Fruit fly (Drosophila melanogaster) whole organism, embryonic: ENCODE results near the gene KP78b.

Source experiments
- BEAF-32 ChIP-seq: fragments of 200-800 bp; sonication (Bioruptor generic); optimal IDR thresholded peaks from 3 replicates; lab custom pipeline; 2017; ENCODE audit warnings: missing biosample characterization, missing genetic modification characterization, mild to moderate bottlenecking, moderate library complexity, missing genetic modification reagents
- Blimp-1 ChIP-seq: fragments of 200-800 bp; sonication (Bioruptor generic); optimal IDR thresholded peaks from 3 replicates; lab custom pipeline; 2018; ENCODE audit warnings: missing biosample characterization, missing genetic modification characterization, mild to moderate bottlenecking, moderate library complexity, missing genetic modification reagents
- CG10267 ChIP-seq: fragments of 200-800 bp; sonication (Bioruptor generic); optimal IDR thresholded peaks from 2 replicates; lab custom pipeline; 2018; ENCODE audit warnings: missing biosample characterization, mild to moderate bottlenecking, missing genetic modification characterization, moderate library complexity
- CG10979 ChIP-seq: fragments of 200-800 bp; sonication (Bioruptor generic); optimal IDR thresholded peaks from 2 replicates; lab custom pipeline; 2018; ENCODE audit warnings: missing biosample characterization, mild to moderate bottlenecking, missing genetic modification characterization, moderate library complexity
- CG11247 ChIP-seq: fragments of 200-800 bp; sonication (Bioruptor generic); IDR thresholded peaks from 2 replicates; pipeline ENCODE4 v1.3.6; 2022; ENCODE audit warnings: missing biosample characterization, missing genetic modification characterization
- CG11504 ChIP-seq: fragments of 200-800 bp; sonication (Bioruptor generic); optimal IDR thresholded peaks from 3 replicates; lab custom pipeline; 2019; ENCODE audit warnings: missing biosample characterization, mild to moderate bottlenecking, missing genetic modification characterization, moderate library complexity
- CG12236 ChIP-seq: fragments of 200-800 bp; sonication (Bioruptor generic); optimal IDR thresholded peaks from 2 replicates; lab custom pipeline; 2016; ENCODE audit warnings: missing biosample characterization, missing genetic modification characterization
- CG12391 ChIP-seq: fragments of 200-800 bp; sonication (Bioruptor generic); optimal IDR thresholded peaks from 3 replicates; lab custom pipeline; 2018; ENCODE audit warnings: missing biosample characterization, mild to moderate bottlenecking, missing genetic modification characterization, moderate library complexity
- CG13775 ChIP-seq: fragments of 200-800 bp; sonication (Bioruptor generic); optimal IDR thresholded peaks from 3 replicates; lab custom pipeline; 2017; ENCODE audit warnings: missing biosample characterization, mild to moderate bottlenecking, missing genetic modification characterization
- CG15479 ChIP-seq: fragments of 200-800 bp; sonication (Bioruptor generic); optimal IDR thresholded peaks from 3 replicates; lab custom pipeline; 2019; ENCODE audit warnings: missing biosample characterization, mild to moderate bottlenecking, missing genetic modification characterization, moderate library complexity
- CG15696 ChIP-seq: fragments of 200-800 bp; sonication (Bioruptor generic); optimal IDR thresholded peaks from 2 replicates; lab custom pipeline; 2019; ENCODE audit warnings: missing biosample characterization, mild to moderate bottlenecking, missing genetic modification characterization, moderate library complexity
- CG1603 ChIP-seq: fragments of 200-800 bp; sonication (Bioruptor generic); optimal IDR thresholded peaks from 2 replicates; lab custom pipeline; 2019; ENCODE audit warnings: missing biosample characterization, mild to moderate bottlenecking, missing genetic modification characterization, moderate library complexity
- CG18262 ChIP-seq: fragments of 200-800 bp; optimal IDR thresholded peaks from 3 replicates; lab custom pipeline; 2019; ENCODE audit warnings: missing biosample characterization, mild to moderate bottlenecking, missing genetic modification characterization, moderate library complexity
- CG2712 ChIP-seq: fragments of 200-800 bp; optimal IDR thresholded peaks from 3 replicates; lab custom pipeline; 2019; ENCODE audit warnings: missing biosample characterization, mild to moderate bottlenecking, missing genetic modification characterization, moderate library complexity
- CG30403 ChIP-seq: fragments of 200-800 bp; sonication (Bioruptor generic); optimal IDR thresholded peaks from 3 replicates; lab custom pipeline; 2016; ENCODE audit warnings: missing biosample characterization, missing genetic modification characterization
- CG31441 ChIP-seq: fragments of 200-800 bp; sonication (Bioruptor generic); IDR thresholded peaks from 2 replicates; pipeline ENCODE4 v1.3.6; 2022; ENCODE audit warnings: missing biosample characterization, missing genetic modification characterization
- CG34224 ChIP-seq: fragments of 200-800 bp; sonication (Bioruptor generic); IDR thresholded peaks from 3 replicates; pipeline ENCODE4 v1.3.6; 2022; ENCODE audit warnings: missing biosample characterization, missing genetic modification characterization; ENCODE audit not compliant: partially characterized antibody
- CG34422 ChIP-seq: fragments of 200-800 bp; sonication (Bioruptor generic); IDR thresholded peaks from 3 replicates; pipeline ENCODE4 v1.3.6; 2022; ENCODE audit warnings: missing biosample characterization, missing genetic modification characterization
- CG4282 ChIP-seq: fragments of 200-800 bp; sonication (Bioruptor generic); optimal IDR thresholded peaks from 2 replicates; lab custom pipeline; 2016; ENCODE audit warnings: missing biosample characterization, missing genetic modification characterization
- CG4424 ChIP-seq: fragments of 200-800 bp; sonication (Bioruptor generic); optimal IDR thresholded peaks from 3 replicates; lab custom pipeline; 2016; ENCODE audit warnings: missing biosample characterization, missing genetic modification characterization
- CG4854 ChIP-seq: fragments of 200-800 bp; sonication (Bioruptor generic); optimal IDR thresholded peaks from 2 replicates; lab custom pipeline; 2016; ENCODE audit warnings: missing biosample characterization, missing genetic modification characterization, inconsistent platforms
- CG7839 ChIP-seq: fragments of 200-800 bp; sonication (Bioruptor generic); optimal IDR thresholded peaks from 3 replicates; lab custom pipeline; 2018; ENCODE audit warnings: missing biosample characterization, mild to moderate bottlenecking, missing genetic modification characterization, moderate library complexity
- CG8388 ChIP-seq: fragments of 200-800 bp; sonication (Bioruptor generic); optimal IDR thresholded peaks from 2 replicates; lab custom pipeline; 2019; ENCODE audit warnings: missing biosample characterization, mild to moderate bottlenecking, missing genetic modification characterization, moderate library complexity
- Dref ChIP-seq: fragments of 200-800 bp; sonication (Bioruptor generic); IDR thresholded peaks from 2 replicates; pipeline ENCODE4 v1.3.6; 2022; ENCODE audit warnings: missing biosample characterization, missing genetic modification characterization
- Drgx ChIP-seq: fragments of 200-800 bp; sonication (Bioruptor generic); IDR thresholded peaks from 2 replicates; pipeline ENCODE4 v1.3.6; 2022; ENCODE audit warnings: missing biosample characterization, missing genetic modification characterization
- H15 ChIP-seq: fragments of 200-800 bp; sonication (Bioruptor generic); IDR thresholded peaks from 3 replicates; pipeline ENCODE4 v1.3.6; 2022; ENCODE audit warnings: missing biosample characterization, missing genetic modification characterization
- HHEX ChIP-seq: fragments of 200-800 bp; sonication (Bioruptor generic); optimal IDR thresholded peaks from 3 replicates; lab custom pipeline; 2017; ENCODE audit warnings: missing biosample characterization, mild to moderate bottlenecking, missing genetic modification characterization, missing genetic modification reagents
- HLHmδ ChIP-seq: fragments of 200-800 bp; sonication (Bioruptor generic); optimal IDR thresholded peaks from 2 replicates; lab custom pipeline; 2018; ENCODE audit warnings: missing biosample characterization, mild to moderate bottlenecking, missing genetic modification characterization, moderate library complexity
- NC2α ChIP-seq: fragments of 200-800 bp; sonication (Bioruptor generic); optimal IDR thresholded peaks from 2 replicates; lab custom pipeline; 2016; ENCODE audit warnings: missing biosample characterization, missing genetic modification characterization
- Nf-YA ChIP-seq: fragments of 200-800 bp; sonication (Bioruptor generic); IDR thresholded peaks from 2 replicates; pipeline ENCODE4 v1.3.6; 2022; ENCODE audit warnings: missing biosample characterization, missing genetic modification characterization
- Rfx ChIP-seq: fragments of 200-800 bp; sonication (Bioruptor generic); IDR thresholded peaks from 2 replicates; pipeline ENCODE4 v1.3.6; 2022; ENCODE audit warnings: missing biosample characterization, missing genetic modification characterization
- Ssrp ChIP-seq: fragments of 200-800 bp; sonication (Bioruptor generic); optimal IDR thresholded peaks from 2 replicates; lab custom pipeline; 2018; ENCODE audit warnings: missing biosample characterization, mild to moderate bottlenecking, missing genetic modification characterization, moderate library complexity
- Xrp1 ChIP-seq: fragments of 200-800 bp; sonication (Bioruptor generic); IDR thresholded peaks from 2 replicates; pipeline ENCODE4 v1.3.6; 2022; ENCODE audit warnings: missing biosample characterization, missing genetic modification characterization
- az2 ChIP-seq: fragments of 200-800 bp; sonication (Bioruptor generic); optimal IDR thresholded peaks from 3 replicates; lab custom pipeline; 2016; ENCODE audit warnings: missing biosample characterization, missing genetic modification characterization
- dmrt11E ChIP-seq: fragments of 200-800 bp; sonication (Bioruptor generic); optimal IDR thresholded peaks from 3 replicates; lab custom pipeline; 2018; ENCODE audit warnings: missing biosample characterization, mild to moderate bottlenecking, missing genetic modification characterization, moderate library complexity
- dmrt99B ChIP-seq: fragments of 200-800 bp; sonication (Bioruptor generic); optimal IDR thresholded peaks from 2 replicates; lab custom pipeline; 2018; ENCODE audit warnings: missing biosample characterization, mild to moderate bottlenecking, missing genetic modification characterization, moderate library complexity
- fd102C ChIP-seq: fragments of 200-800 bp; sonication (Bioruptor generic); optimal IDR thresholded peaks from 2 replicates; lab custom pipeline; 2018; ENCODE audit warnings: missing biosample characterization, mild to moderate bottlenecking, missing genetic modification characterization, moderate library complexity
- gem ChIP-seq: fragments of 200-800 bp; sonication (Bioruptor generic); optimal IDR thresholded peaks from 2 replicates; lab custom pipeline; 2019; ENCODE audit warnings: missing biosample characterization, mild to moderate bottlenecking, missing genetic modification characterization, moderate library complexity
- gsb-n ChIP-seq: fragments of 200-800 bp; sonication (Bioruptor generic); optimal IDR thresholded peaks from 3 replicates; lab custom pipeline; 2018; ENCODE audit warnings: missing biosample characterization, mild to moderate bottlenecking, missing genetic modification characterization
- hth ChIP-seq: fragments of >200 bp; optimal IDR thresholded peaks from 2 replicates; lab custom pipeline; 2017; ENCODE audit warnings: inconsistent platforms
- knrl ChIP-seq: fragments of 200-800 bp; sonication (Bioruptor generic); IDR thresholded peaks from 3 replicates; pipeline ENCODE4 v1.3.6; 2022; ENCODE audit warnings: missing biosample characterization, missing genetic modification characterization; ENCODE audit not compliant: partially characterized antibody
- lola ChIP-seq, 3 experiments: fragments of >200 bp in 2 of 3; fragments of 200-800 bp in 1 of 3; sonication (Bioruptor generic) in 1 of 3; optimal IDR thresholded peaks; 2 replicates each; lab custom pipeline; 2017 to 2019; ENCODE audit warnings: missing biosample characterization in 3 of 3, missing genetic modification characterization in 3 of 3, mild to moderate bottlenecking in 1 of 3, moderate library complexity in 1 of 3
- peb ChIP-seq: fragments of 200-800 bp; sonication (Bioruptor generic); IDR thresholded peaks from 2 replicates; pipeline ENCODE4 v1.3.6; 2022; ENCODE audit warnings: missing biosample characterization, missing genetic modification characterization
- phol ChIP-seq: fragments of 200-800 bp; sonication (Bioruptor generic); optimal IDR thresholded peaks from 3 replicates; lab custom pipeline; 2018; ENCODE audit warnings: missing biosample characterization, mild to moderate bottlenecking, missing genetic modification characterization, moderate library complexity
- row ChIP-seq: fragments of 200-800 bp; sonication (Bioruptor generic); IDR thresholded peaks from 3 replicates; pipeline ENCODE4 v1.3.6; 2022; ENCODE audit warnings: missing biosample characterization, missing genetic modification characterization
- sens ChIP-seq: fragments of 200-800 bp; sonication (Bioruptor generic); peaks from one replicate; lab custom pipeline; 2016; ENCODE audit warnings: missing biosample characterization, missing genetic modification characterization
- slbo ChIP-seq: fragments of 200-800 bp; sonication (Bioruptor generic); IDR thresholded peaks from 2 replicates; pipeline ENCODE4 v1.3.6; 2022; ENCODE audit warnings: missing biosample characterization, missing genetic modification characterization
- trem ChIP-seq: fragments of 200-800 bp; optimal IDR thresholded peaks from 3 replicates; lab custom pipeline; 2019; ENCODE audit warnings: missing biosample characterization, mild to moderate bottlenecking, missing genetic modification characterization, moderate library complexity
- tup ChIP-seq: fragments of 200-800 bp; sonication (Bioruptor generic); optimal IDR thresholded peaks from 2 replicates; lab custom pipeline; 2016; ENCODE audit warnings: missing biosample characterization, mild to moderate bottlenecking, missing genetic modification characterization, moderate library complexity
- unpg ChIP-seq: fragments of 200-800 bp; sonication (Bioruptor generic); optimal IDR thresholded peaks from 3 replicates; lab custom pipeline; 2018; ENCODE audit warnings: missing biosample characterization, mild to moderate bottlenecking, missing genetic modification characterization, moderate library complexity

KP78b gene

DNA sequence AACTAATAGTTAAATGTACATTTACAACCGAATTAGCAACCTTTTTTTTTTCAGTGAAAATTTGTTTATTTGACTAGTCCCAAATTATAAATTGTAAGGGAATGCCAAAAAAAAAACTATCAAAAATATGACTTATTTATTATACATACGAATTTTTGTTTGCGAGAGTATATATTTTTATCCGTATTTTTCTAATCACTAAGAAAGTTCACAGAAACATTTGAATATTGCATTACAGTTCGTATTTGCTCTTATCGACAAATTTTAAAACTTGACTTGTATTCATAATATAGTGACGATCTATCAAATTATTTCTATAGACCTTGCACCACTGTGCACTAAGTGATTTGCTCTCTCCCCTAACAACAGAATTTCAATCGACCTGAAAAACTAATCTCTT lies 1.7 kb downstream of the KP78b start:
- no peak for TF ChIP-seq az2 (GFP tag; lab: Kevin White, UChicago)
- no peak for TF ChIP-seq knrl (GFP tag; lab: Robert Waterston, UW)
- TF ChIP-seq dmrt11E (tag; lab: Kevin White, UChicago): peak; percentile 64
- peak; percentile 92 for TF ChIP-seq sens
- TF ChIP-seq CG30403: no peak
- TF ChIP-seq CG18262 (tag; lab: Kevin White, UChicago): peak; percentile 45
- TF ChIP-seq tup: no peak
- no peak for TF ChIP-seq HHEX (GFP tag; lab: Kevin White, UChicago)
- no peak for TF ChIP-seq CG34224 (GFP tag; lab: Robert Waterston, UW)
- TF ChIP-seq CG11247: no peak
- peak; percentile 34; the same call in 1 of the 2 replicates for TF ChIP-seq CG31441 (GFP tag; lab: Robert Waterston, UW)
- TF ChIP-seq lola (GFP tag; optimal IDR thresholded peaks at IDR 0.05; lab: Kevin White, UChicago): peak in 1 of 3 experiments; percentile 42
- TF ChIP-seq CG4424 (GFP tag; lab: Kevin White, UChicago): peak; percentile 41
- peak; percentile 3 for TF ChIP-seq unpg (GFP tag; lab: Kevin White, UChicago)
- TF ChIP-seq CG7839 (tag; lab: Kevin White, UChicago): peak; percentile 6
- TF ChIP-seq CG4282: peak; percentile 89
- TF ChIP-seq CG10979 (tag; lab: Kevin White, UChicago): peak; percentile 57
- TF ChIP-seq CG2712 (tag; lab: Kevin White, UChicago): peak; percentile 40
- TF ChIP-seq gem: peak; percentile 58
- no peak for TF ChIP-seq peb (GFP tag; lab: Robert Waterston, UW)
- no peak for TF ChIP-seq HLHmδ (GFP tag; lab: Kevin White, UChicago)
- TF ChIP-seq Rfx: no peak
- TF ChIP-seq trem (tag; lab: Kevin White, UChicago): peak; percentile 32
- TF ChIP-seq NC2α (GFP tag; lab: Kevin White, UChicago): no peak
- TF ChIP-seq row (GFP tag; lab: Robert Waterston, UW): peak; percentile 16; the same call in 1 of the 3 replicates
- peak; percentile 26 for TF ChIP-seq CG1603 (tag; lab: Kevin White, UChicago)
- peak; percentile 29 for TF ChIP-seq CG11504 (tag; lab: Kevin White, UChicago)
- TF ChIP-seq gsb-n: peak; percentile 30
- no peak for TF ChIP-seq Nf-YA
- TF ChIP-seq Xrp1: peak; percentile 41; the same call in 1 of the 2 replicates
- peak; percentile 11 for TF ChIP-seq CG8388 (GFP tag; lab: Kevin White, UChicago)
- no peak for TF ChIP-seq CG4854 (GFP tag; lab: Kevin White, UChicago)
- no peak for TF ChIP-seq BEAF-32 (GFP tag; lab: Kevin White, UChicago)
- peak; percentile 29 for TF ChIP-seq Blimp-1 (GFP tag; lab: Kevin White, UChicago)
- TF ChIP-seq H15 (GFP tag; lab: Robert Waterston, UW): no peak
- TF ChIP-seq CG13775: no peak
- no peak for TF ChIP-seq CG15479
- no peak for TF ChIP-seq hth
- TF ChIP-seq CG10267 (tag; lab: Kevin White, UChicago): peak; percentile 25
- peak; percentile 12 for TF ChIP-seq CG12236
- no peak for TF ChIP-seq fd102C (GFP tag; lab: Kevin White, UChicago)
- no peak for TF ChIP-seq slbo
- TF ChIP-seq dmrt99B (tag; lab: Kevin White, UChicago): peak; percentile 8
- TF ChIP-seq Drgx (GFP tag; lab: Robert Waterston, UW): no peak
- peak; percentile 66 for TF ChIP-seq CG15696 (tag; lab: Kevin White, UChicago)
- TF ChIP-seq CG34422 (GFP tag; lab: Robert Waterston, UW): no peak
- TF ChIP-seq phol (tag; lab: Kevin White, UChicago): peak; percentile 33
- no peak for TF ChIP-seq Dref (GFP tag; lab: Robert Waterston, UW)
- peak; percentile 27 for TF ChIP-seq CG12391 (tag; lab: Kevin White, UChicago)
- TF ChIP-seq Ssrp (tag; lab: Kevin White, UChicago): no peak
